Fruit fly (Drosophila melanogaster): ENCODE data around the gene dgt4.

The dgt4 gene

DNA sequence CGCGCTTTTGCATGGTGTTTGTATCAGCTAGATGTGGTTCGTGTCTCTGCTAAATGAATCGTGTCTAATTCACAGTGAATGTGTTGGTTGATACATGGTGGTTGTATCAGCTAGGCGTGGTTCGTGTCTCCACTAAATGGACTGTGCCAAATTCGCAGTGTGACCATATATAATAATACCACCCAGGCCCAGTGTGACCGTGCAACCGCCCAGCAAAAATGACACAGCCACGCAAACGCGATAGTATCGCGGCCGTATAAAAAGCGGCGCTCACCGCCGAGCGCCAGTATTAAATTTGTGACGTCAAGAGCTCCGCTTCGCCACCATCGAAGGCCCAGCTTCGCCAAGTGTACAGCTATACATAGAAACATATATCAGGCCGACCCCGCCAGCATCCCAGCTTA is 7.7 kb upstream of the dgt4 start, which contains the start of gene cib (continued):
- TF ChIP-seq disco-r (GFP tag; optimal IDR thresholded peaks at IDR 0.05) (no peak), Spps (tag; optimal IDR thresholded peaks at IDR 0.05) (peak; percentile 31), phol (tag; optimal IDR thresholded peaks at IDR 0.05) (peak; percentile 59), CG9437 (GFP tag; optimal IDR thresholded peaks at IDR 0.05) (no peak), NFAT (GFP tag; IDR thresholded peaks at IDR 0.05) (no peak), Ets97D (GFP tag; optimal IDR thresholded peaks at IDR 0.05) (peak; percentile 83), CG15073 (GFP tag; optimal IDR thresholded peaks at IDR 0.05) (no peak), Dip3 (GFP tag; optimal IDR thresholded peaks at IDR 0.05) (no peak), E2f2 (GFP tag; IDR thresholded peaks at IDR 0.05) (peak; percentile 98), Poxn (GFP tag; IDR thresholded peaks at IDR 0.05) (no peak), Dip2 (GFP tag; IDR thresholded peaks at IDR 0.05) (no peak), CG7839 (tag; optimal IDR thresholded peaks at IDR 0.05) (peak; percentile 26), CG6654 (GFP tag; optimal IDR thresholded peaks at IDR 0.05) (no peak), Hr78 (GFP tag; optimal IDR thresholded peaks at IDR 0.05) (no peak), MBD-R2 (GFP tag; IDR thresholded peaks at IDR 0.05) (peak; percentile 55), CG17568 (GFP tag; optimal IDR thresholded peaks at IDR 0.05) (no peak), HLH54F (GFP tag; optimal IDR thresholded peaks at IDR 0.05) (peak; percentile 15), CG15601 (tag; optimal IDR thresholded peaks at IDR 0.05) (peak; percentile 65), CG7271 (tag; optimal IDR thresholded peaks at IDR 0.05) (no peak), CG7745 (tag; optimal IDR thresholded peaks at IDR 0.05) (no peak), nerfin-1 (tag; optimal IDR thresholded peaks at IDR 0.05) (no peak), fru (optimal IDR thresholded peaks at IDR 0.05) (no peak), D19B (GFP tag; optimal IDR thresholded peaks at IDR 0.05) (no peak), CG10267 (tag; optimal IDR thresholded peaks at IDR 0.05) (peak; percentile 77), HLH3B (GFP tag; IDR thresholded peaks at IDR 0.05) (no peak), CG6813 (GFP tag; optimal IDR thresholded peaks at IDR 0.05) (no peak), bbx (GFP tag; IDR thresholded peaks at IDR 0.05; ENCODE audit: partially characterized antibody) (peak; percentile 90), CG32532 (GFP tag; IDR thresholded peaks at IDR 0.05) (peak; percentile 68; the same call in 1 of the 2 replicates), Usf (GFP tag; optimal IDR thresholded peaks at IDR 0.05) (no peak), prd (optimal IDR thresholded peaks at IDR 0.05) (no peak), prd (GFP tag; IDR thresholded peaks at IDR 0.05) (peak; percentile 36; the same call in 1 of the 3 replicates), CG32772 (GFP tag; IDR thresholded peaks at IDR 0.05) (peak; percentile 43; the same call in 1 of the 2 replicates), Dfd (GFP tag; optimal IDR thresholded peaks at IDR 0.05) (no peak), CG3838 (GFP tag; optimal IDR thresholded peaks at IDR 0.05) (no peak), Meics (GFP tag; optimal IDR thresholded peaks at IDR 0.05) (peak; percentile 15), Abd-B (GFP tag; optimal IDR thresholded peaks at IDR 0.05) (no peak), dimm (GFP tag; IDR thresholded peaks at IDR 0.05) (no peak), lmd (GFP tag; IDR thresholded peaks at IDR 0.05) (no peak), Aef1 (GFP tag; IDR thresholded peaks at IDR 0.05) (no peak), CG10543 (GFP tag; optimal IDR thresholded peaks at IDR 0.05) (peak; percentile 58), so (GFP tag; IDR thresholded peaks at IDR 0.05) (peak; percentile 60; the same call in 2 of the 3 replicates), Bteb2 (GFP tag; optimal IDR thresholded peaks at IDR 0.05) (no peak), CG7987 (GFP tag; optimal IDR thresholded peaks at IDR 0.05) (peak; percentile 47), cg (GFP tag; optimal IDR thresholded peaks at IDR 0.05) (no peak), CG11247 (GFP tag; IDR thresholded peaks at IDR 0.05) (no peak), Med (GFP tag) (peak; percentile 87), gcm2 (GFP tag; optimal IDR thresholded peaks at IDR 0.05) (no peak), CG10959 (GFP tag; IDR thresholded peaks at IDR 0.05) (no peak), NC2α (GFP tag; optimal IDR thresholded peaks at IDR 0.05) (peak; percentile 67), CG7357 (GFP tag; IDR thresholded peaks at IDR 0.05) (no peak), CG18619 (GFP tag; optimal IDR thresholded peaks at IDR 0.05) (peak; percentile 9), CG4730 (GFP tag; IDR thresholded peaks at IDR 0.05) (no peak)

All from whole organism, embryonic.